Fruit fly (Drosophila melanogaster) whole organism, prepupa: ENCODE data around the gene Syx1A.
A peak's percentile ranks its signal among the peaks of the same experiment; 100 is the strongest.

Experiments
- Blimp-1 ChIP-seq: fragments of 200-800 bp; sonication (Bioruptor generic); optimal IDR thresholded peaks from 3 replicates; lab custom pipeline; 2017; ENCODE audit warnings: missing biosample characterization, missing genetic modification characterization, mild to moderate bottlenecking, moderate library complexity, missing genetic modification reagents
- CG10631 ChIP-seq: fragments of 200-800 bp; sonication (Bioruptor generic); optimal IDR thresholded peaks from 2 replicates; lab custom pipeline; 2016; ENCODE audit warnings: missing biosample characterization, missing genetic modification characterization
- CG10669 ChIP-seq: fragments of 200-800 bp; sonication (Bioruptor generic); optimal IDR thresholded peaks from 3 replicates; lab custom pipeline; 2018; ENCODE audit warnings: missing biosample characterization, mild to moderate bottlenecking, missing genetic modification characterization, moderate library complexity
- CG11294 ChIP-seq: fragments of 200-800 bp; sonication (Bioruptor generic); IDR thresholded peaks from 2 replicates; pipeline ENCODE4 v1.3.6; 2022; ENCODE audit warnings: missing biosample characterization, missing genetic modification characterization
- CG11762 ChIP-seq: fragments of 200-800 bp; sonication (Bioruptor generic); optimal IDR thresholded peaks from 3 replicates; lab custom pipeline; 2016; ENCODE audit warnings: missing biosample characterization, missing genetic modification characterization; ENCODE audit not compliant: insufficient read depth
- CG11902 ChIP-seq: fragments of 200-800 bp; sonication (Bioruptor generic); optimal IDR thresholded peaks from 3 replicates; lab custom pipeline; 2016; ENCODE audit warnings: missing biosample characterization, missing genetic modification characterization
- CG1621 ChIP-seq: fragments of 200-800 bp; sonication (Bioruptor generic); optimal IDR thresholded peaks from 3 replicates; lab custom pipeline; 2018; ENCODE audit warnings: missing biosample characterization, mild to moderate bottlenecking, missing genetic modification characterization
- CG3032 ChIP-seq: fragments of 200-800 bp; optimal IDR thresholded peaks from 2 replicates; lab custom pipeline; 2019; ENCODE audit warnings: missing biosample characterization, mild to moderate bottlenecking, missing genetic modification characterization, moderate library complexity
- CG32006 ChIP-seq: fragments of 200-800 bp; sonication (Bioruptor generic); optimal IDR thresholded peaks from 3 replicates; lab custom pipeline; 2017; ENCODE audit warnings: missing biosample characterization, mild to moderate bottlenecking, missing genetic modification characterization
- CG34406 ChIP-seq: fragments of 200-800 bp; sonication (Bioruptor generic); optimal IDR thresholded peaks from 3 replicates; lab custom pipeline; 2016; ENCODE audit warnings: missing biosample characterization, missing genetic modification characterization
- CG3919 ChIP-seq: fragments of 200-800 bp; sonication (Bioruptor generic); optimal IDR thresholded peaks from 3 replicates; lab custom pipeline; 2016; ENCODE audit warnings: missing biosample characterization, missing genetic modification characterization
- CG4318 ChIP-seq: fragments of 200-800 bp; sonication (Bioruptor generic); optimal IDR thresholded peaks from 3 replicates; lab custom pipeline; 2017; ENCODE audit warnings: missing biosample characterization, mild to moderate bottlenecking, missing genetic modification characterization
- CG6163 ChIP-seq: fragments of 200-800 bp; sonication (Bioruptor generic); IDR thresholded peaks from 3 replicates; pipeline ENCODE4 v1.3.6; 2022; ENCODE audit warnings: missing biosample characterization, missing genetic modification characterization
- CG6276 ChIP-seq: fragments of 200-800 bp; sonication (Bioruptor generic); optimal IDR thresholded peaks from 2 replicates; lab custom pipeline; 2017; ENCODE audit warnings: missing biosample characterization, mild to moderate bottlenecking, missing genetic modification characterization
- CG6792 ChIP-seq: fragments of 200-800 bp; sonication (Bioruptor generic); optimal IDR thresholded peaks from 3 replicates; lab custom pipeline; 2016; ENCODE audit warnings: missing biosample characterization, missing genetic modification characterization
- CG6808 ChIP-seq: fragments of 200-800 bp; sonication (Bioruptor generic); optimal IDR thresholded peaks from 3 replicates; lab custom pipeline; 2017; ENCODE audit warnings: missing biosample characterization, missing genetic modification characterization, mild to moderate bottlenecking, moderate library complexity, missing genetic modification reagents
- CG6854 ChIP-seq: fragments of 200-800 bp; sonication (Bioruptor generic); optimal IDR thresholded peaks from 2 replicates; lab custom pipeline; 2017; ENCODE audit warnings: missing biosample characterization, mild to moderate bottlenecking, missing genetic modification characterization
- CG7368 ChIP-seq: fragments of 200-800 bp; sonication (Bioruptor generic); optimal IDR thresholded peaks from 3 replicates; lab custom pipeline; 2016; ENCODE audit warnings: missing biosample characterization, missing genetic modification characterization
- CG9139 ChIP-seq: fragments of 200-800 bp; sonication (Bioruptor generic); optimal IDR thresholded peaks from 3 replicates; lab custom pipeline; 2017; ENCODE audit warnings: missing biosample characterization, mild to moderate bottlenecking, missing genetic modification characterization
- Eip75B ChIP-seq: fragments of 200-800 bp; sonication (Bioruptor generic); optimal IDR thresholded peaks from 3 replicates; lab custom pipeline; 2016; ENCODE audit warnings: missing biosample characterization, missing genetic modification characterization
- Eip78C ChIP-seq: fragments of 200-800 bp; sonication (Bioruptor generic); peaks from one replicate; lab custom pipeline; 2016; ENCODE audit warnings: missing biosample characterization, missing genetic modification characterization
- Eip93F ChIP-seq: fragments of 200-800 bp; sonication (Bioruptor generic); optimal IDR thresholded peaks from 2 replicates; lab custom pipeline; 2016; ENCODE audit warnings: missing biosample characterization, mild to moderate bottlenecking, missing genetic modification characterization
- Ets21C ChIP-seq: fragments of 200-800 bp; sonication (Bioruptor generic); optimal IDR thresholded peaks from 3 replicates; lab custom pipeline; 2016; ENCODE audit warnings: missing biosample characterization, missing genetic modification characterization
- Ets96B ChIP-seq: fragments of 200-800 bp; optimal IDR thresholded peaks from 2 replicates; lab custom pipeline; 2019; ENCODE audit warnings: missing biosample characterization, mild to moderate bottlenecking, missing genetic modification characterization, moderate library complexity
- Gug ChIP-seq: fragments of 200-800 bp; sonication (Bioruptor generic); IDR thresholded peaks from 2 replicates; pipeline ENCODE4 v1.3.6; 2022; ENCODE audit warnings: missing biosample characterization, missing genetic modification characterization
- Hr38 ChIP-seq: sonication (Bioruptor generic); optimal IDR thresholded peaks from 2 replicates; lab custom pipeline; 2016; ENCODE audit warnings: missing biosample characterization, missing genetic modification characterization
- Hr39 ChIP-seq: fragments of 200-800 bp; sonication (Bioruptor generic); optimal IDR thresholded peaks from 2 replicates; lab custom pipeline; 2016; ENCODE audit warnings: missing biosample characterization, missing genetic modification characterization
- Hr4 ChIP-seq: fragments of 200-800 bp; sonication (Bioruptor generic); optimal IDR thresholded peaks from 3 replicates; lab custom pipeline; 2016; ENCODE audit warnings: missing biosample characterization, missing genetic modification characterization
- Lpt ChIP-seq: fragments of 200-800 bp; sonication (Bioruptor generic); optimal IDR thresholded peaks from 3 replicates; lab custom pipeline; 2016; ENCODE audit warnings: missing biosample characterization, missing genetic modification characterization
- Sox102F ChIP-seq: fragments of 200-800 bp; sonication (Bioruptor generic); optimal IDR thresholded peaks from 2 replicates; lab custom pipeline; 2016; ENCODE audit warnings: missing biosample characterization, mild to moderate bottlenecking, missing genetic modification characterization
- Sox15 ChIP-seq: fragments of 200-800 bp; sonication (Bioruptor generic); optimal IDR thresholded peaks from 3 replicates; lab custom pipeline; 2016; ENCODE audit warnings: missing biosample characterization, missing genetic modification characterization
- acj6 ChIP-seq: fragments of 200-800 bp; sonication (Bioruptor generic); optimal IDR thresholded peaks from 3 replicates; lab custom pipeline; 2016; ENCODE audit warnings: missing biosample characterization, missing genetic modification characterization
- cyc ChIP-seq: fragments of 200-800 bp; sonication (Bioruptor generic); optimal IDR thresholded peaks from 3 replicates; lab custom pipeline; 2016; ENCODE audit warnings: missing biosample characterization, missing genetic modification characterization
- dac ChIP-seq: fragments of 200-800 bp; sonication (Bioruptor generic); optimal IDR thresholded peaks from 2 replicates; lab custom pipeline; 2017; ENCODE audit warnings: missing biosample characterization, mild to moderate bottlenecking, missing genetic modification characterization
- dsx ChIP-seq: fragments of 200-800 bp; optimal IDR thresholded peaks from 3 replicates; lab custom pipeline; 2019; ENCODE audit warnings: missing biosample characterization, mild to moderate bottlenecking, missing genetic modification characterization, moderate library complexity; ENCODE audit not compliant: poor library complexity, severe bottlenecking
- eg ChIP-seq: fragments of 200-800 bp; sonication (Bioruptor generic); IDR thresholded peaks from 3 replicates; pipeline ENCODE4 v1.3.6; 2022; ENCODE audit warnings: missing biosample characterization, missing genetic modification characterization
- esn ChIP-seq: fragments of 200-800 bp; sonication (Bioruptor generic); optimal IDR thresholded peaks from 2 replicates; lab custom pipeline; 2016; ENCODE audit warnings: missing biosample characterization, mild to moderate bottlenecking, missing genetic modification characterization, moderate library complexity
- fd59A ChIP-seq: fragments of 200-800 bp; sonication (Bioruptor generic); optimal IDR thresholded peaks from 2 replicates; lab custom pipeline; 2017; ENCODE audit warnings: missing biosample characterization, mild to moderate bottlenecking, missing genetic modification characterization, missing genetic modification reagents
- fd85E ChIP-seq: fragments of 200-800 bp; sonication (Bioruptor generic); optimal IDR thresholded peaks from 3 replicates; lab custom pipeline; 2016; ENCODE audit warnings: missing biosample characterization, missing genetic modification characterization
- fkh ChIP-seq: fragments of 200-800 bp; sonication (Bioruptor generic); optimal IDR thresholded peaks from 3 replicates; lab custom pipeline; 2017; ENCODE audit warnings: missing biosample characterization, mild to moderate bottlenecking, missing genetic modification characterization, moderate library complexity
- net ChIP-seq: fragments of 200-800 bp; sonication (Bioruptor generic); optimal IDR thresholded peaks from 3 replicates; lab custom pipeline; 2016; ENCODE audit warnings: missing biosample characterization, missing genetic modification characterization
- pdm3 ChIP-seq: fragments of 200-800 bp; sonication (Bioruptor generic); optimal IDR thresholded peaks from 3 replicates; lab custom pipeline; 2016; ENCODE audit warnings: missing biosample characterization, missing genetic modification characterization
- salr ChIP-seq, 2 experiments: fragments of 200-800 bp; sonication (Bioruptor generic); optimal IDR thresholded peaks; 3 replicates each; lab custom pipeline; 2016 to 2018; ENCODE audit warnings: missing biosample characterization in 2 of 2, missing genetic modification characterization in 2 of 2, mild to moderate bottlenecking in 1 of 2
- spab ChIP-seq: fragments of 200-800 bp; sonication (Bioruptor generic); optimal IDR thresholded peaks from 2 replicates; lab custom pipeline; 2017; ENCODE audit warnings: missing biosample characterization, mild to moderate bottlenecking, missing genetic modification characterization, missing genetic modification reagents
- topi ChIP-seq: fragments of 200-800 bp; sonication (Bioruptor generic); optimal IDR thresholded peaks from 3 replicates; lab custom pipeline; 2016; ENCODE audit warnings: missing biosample characterization, missing genetic modification characterization
- vri ChIP-seq: fragments of 200-800 bp; sonication (Bioruptor generic); optimal IDR thresholded peaks from 3 replicates; lab custom pipeline; 2016; ENCODE audit warnings: missing biosample characterization, mild to moderate bottlenecking, missing genetic modification characterization

The Syx1A gene

DNA sequence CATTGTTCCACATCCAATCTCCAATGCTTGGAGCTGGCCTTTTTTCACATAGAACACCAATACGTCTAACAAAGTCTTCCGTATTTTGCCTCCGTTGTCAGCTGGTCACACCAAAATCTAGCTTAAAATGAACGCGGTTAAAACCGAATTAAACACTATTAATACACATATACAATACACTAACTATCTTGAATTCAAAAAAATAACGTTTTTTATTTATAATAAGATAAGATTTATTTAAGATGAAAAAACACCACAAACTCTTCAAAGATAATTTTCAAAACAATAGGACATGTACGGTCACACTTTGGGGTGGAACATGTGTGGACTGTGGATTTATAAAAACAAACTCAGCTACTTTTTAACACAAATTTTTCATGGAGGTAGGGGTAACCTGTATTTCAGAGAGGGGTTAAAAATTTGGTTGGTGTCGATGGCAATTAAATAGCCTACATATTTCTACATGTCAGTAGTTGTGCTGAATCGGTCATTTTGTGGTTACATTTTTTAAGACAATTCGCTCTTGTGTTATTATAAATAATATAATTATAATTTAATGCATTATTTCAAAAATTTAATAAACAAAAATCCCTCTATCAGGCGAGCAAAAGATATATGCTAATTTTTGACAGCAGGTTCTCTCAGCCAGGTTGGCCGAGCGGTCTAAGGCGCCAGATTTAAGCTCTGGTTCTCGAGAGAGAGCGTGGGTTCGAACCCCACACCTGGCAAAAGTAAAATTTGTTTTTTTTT is 6.9 kb upstream of the Syx1A start, which contains the start of gene CG13605 (continued):
- peak; percentile 24 for TF ChIP-seq CG6808
- peak in 1 of 2 experiments; percentile 5 for TF ChIP-seq salr (GFP tag; optimal IDR thresholded peaks at IDR 0.05; lab: Kevin White, UChicago)
- TF ChIP-seq Hr39 (GFP tag; lab: Kevin White, UChicago), result peak; percentile 67
- TF ChIP-seq CG6854, result peak; percentile 69
- TF ChIP-seq Blimp-1 (GFP tag; lab: Kevin White, UChicago), result peak; percentile 18
- peak; percentile 25 for TF ChIP-seq dac (GFP tag; lab: Kevin White, UChicago)
- peak; percentile 55 for TF ChIP-seq CG10631 (GFP tag; lab: Kevin White, UChicago)
- TF ChIP-seq Hr4 (GFP tag; lab: Kevin White, UChicago), result peak; percentile 71
- TF ChIP-seq spab (GFP tag; lab: Kevin White, UChicago), result no peak

DNA sequence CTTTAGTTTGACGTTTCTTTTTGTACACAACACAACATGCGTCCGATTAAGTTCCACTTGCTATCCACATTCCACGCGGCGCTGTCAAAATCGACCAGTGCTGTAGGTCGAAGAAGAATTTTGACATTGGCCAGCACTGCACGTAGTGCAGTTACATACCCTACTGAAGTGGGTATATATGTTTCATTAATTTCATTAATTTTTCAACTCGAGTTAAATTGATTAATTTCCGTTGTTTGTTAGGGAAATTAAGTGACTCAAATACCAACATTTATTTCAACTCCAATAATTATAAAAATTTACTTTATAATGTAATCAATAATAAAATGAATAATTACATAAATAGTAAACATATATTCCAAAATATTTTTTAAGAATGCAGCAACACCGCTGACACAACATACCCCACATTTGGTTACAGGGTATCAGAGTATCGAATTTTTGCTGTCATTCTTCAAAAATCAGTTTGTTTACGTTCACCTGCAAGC is 3.4 kb upstream of the Syx1A start, which contains the start of the genes eIF4EHP and CG18428:
Gene eIF4EHP, minus strand, starts transcription at position 59 of the 488 bp plus-strand sequence.
Gene CG18428, plus strand, starts transcription at position 435 of the 488 bp plus-strand sequence.
- peak; percentile 86 for TF ChIP-seq fkh (GFP tag; lab: Kevin White, UChicago)
- TF ChIP-seq Eip78C (GFP tag; lab: Kevin White, UChicago), result peak; percentile 100
- TF ChIP-seq Ets21C (GFP tag; lab: Kevin White, UChicago), result peak; percentile 89
- no peak for TF ChIP-seq Gug (GFP tag; lab: Robert Waterston, UW)
- peak; percentile 95 for TF ChIP-seq topi (GFP tag; lab: Kevin White, UChicago)
- TF ChIP-seq CG32006 (GFP tag; lab: Kevin White, UChicago), result peak; percentile 100
- TF ChIP-seq spab (GFP tag; lab: Kevin White, UChicago), result peak; percentile 99
- TF ChIP-seq acj6, result peak; percentile 99
- peak; percentile 97 to 99 for TF ChIP-seq salr (GFP tag; optimal IDR thresholded peaks at IDR 0.05; lab: Kevin White, UChicago)
- peak; percentile 6 for TF ChIP-seq Hr38 (GFP tag; lab: Kevin White, UChicago)
- peak; percentile 98 for TF ChIP-seq fd59A
- peak; percentile 98 for TF ChIP-seq CG6792 (GFP tag; lab: Kevin White, UChicago)
- TF ChIP-seq CG1621, result peak; percentile 97
- peak; percentile 92 for TF ChIP-seq Hr39 (GFP tag; lab: Kevin White, UChicago)
- no peak for TF ChIP-seq CG11294
- TF ChIP-seq Lpt (GFP tag; lab: Kevin White, UChicago), result peak; percentile 99
- peak; percentile 96 for TF ChIP-seq dac (GFP tag; lab: Kevin White, UChicago)
- TF ChIP-seq CG9139 (GFP tag; lab: Kevin White, UChicago), result peak; percentile 99
- TF ChIP-seq CG7368 (GFP tag; lab: Kevin White, UChicago), result peak; percentile 98
- TF ChIP-seq CG10631 (GFP tag; lab: Kevin White, UChicago), result peak; percentile 99
- TF ChIP-seq CG4318 (GFP tag; lab: Kevin White, UChicago), result peak; percentile 99
- peak; percentile 100 for TF ChIP-seq CG3032 (tag; lab: Kevin White, UChicago)
- peak; percentile 100 for TF ChIP-seq CG10669
- peak; percentile 94 for TF ChIP-seq Eip75B
- peak; percentile 96 for TF ChIP-seq fd85E
- peak; percentile 99 for TF ChIP-seq CG6808
- peak; percentile 99 for TF ChIP-seq CG3919 (GFP tag; lab: Kevin White, UChicago)
- peak; percentile 98 for TF ChIP-seq Hr4 (GFP tag; lab: Kevin White, UChicago)
- TF ChIP-seq esn (GFP tag; lab: Kevin White, UChicago), result peak; percentile 98
- TF ChIP-seq Ets96B, result peak; percentile 100
- peak; percentile 99 for TF ChIP-seq CG11762 (GFP tag; lab: Kevin White, UChicago)
- TF ChIP-seq vri (GFP tag; lab: Kevin White, UChicago), result peak; percentile 90
- TF ChIP-seq Sox102F (GFP tag; lab: Kevin White, UChicago), result peak; percentile 96
- TF ChIP-seq CG6163 (GFP tag; lab: Robert Waterston, UW), result no peak; the same call in 2 of the 3 replicates
- TF ChIP-seq cyc (GFP tag; lab: Kevin White, UChicago), result peak; percentile 95
- TF ChIP-seq CG11902 (GFP tag; lab: Kevin White, UChicago), result peak; percentile 98
- TF ChIP-seq CG34406, result peak; percentile 100
- peak; percentile 93 for TF ChIP-seq Eip93F
- TF ChIP-seq net, result peak; percentile 99
- TF ChIP-seq pdm3 (GFP tag; lab: Kevin White, UChicago), result peak; percentile 96
- TF ChIP-seq eg, result no peak
- TF ChIP-seq Sox15 (GFP tag; lab: Kevin White, UChicago), result peak; percentile 98
- peak; percentile 98 for TF ChIP-seq CG6276 (GFP tag; lab: Kevin White, UChicago)
- peak; percentile 99 for TF ChIP-seq dsx (GFP tag; lab: Kevin White, UChicago)
